Fruit fly (Drosophila melanogaster) whole organism, embryonic: ENCODE data around the gene APP-BP1.

Source experiments
- CG12071 ChIP-seq: fragments of 200-800 bp; sonication (Bioruptor generic); optimal IDR thresholded peaks from 3 replicates; lab custom pipeline; 2018; ENCODE audit warnings: missing biosample characterization, mild to moderate bottlenecking, missing genetic modification characterization
- CG2202 ChIP-seq: fragments of 200-800 bp; sonication (Bioruptor generic); optimal IDR thresholded peaks from 2 replicates; lab custom pipeline; 2018; ENCODE audit warnings: missing biosample characterization, mild to moderate bottlenecking, missing genetic modification characterization
- CkIIα-i1 ChIP-seq: fragments of 200-800 bp; sonication (Bioruptor generic); IDR thresholded peaks from 2 replicates; pipeline ENCODE4 v1.3.6; 2022; ENCODE audit warnings: missing biosample characterization, missing genetic modification characterization
- NK7.1 ChIP-seq: fragments of 200-800 bp; sonication (Bioruptor generic); optimal IDR thresholded peaks from 3 replicates; lab custom pipeline; 2016; ENCODE audit warnings: missing biosample characterization, missing genetic modification characterization
- psq ChIP-seq: fragments of 200-800 bp; sonication (Bioruptor generic); optimal IDR thresholded peaks from 2 replicates; lab custom pipeline; 2017; ENCODE audit warnings: missing biosample characterization, missing genetic modification characterization
- wor ChIP-seq: fragments of 200-800 bp; sonication (Bioruptor generic); IDR thresholded peaks from 2 replicates; pipeline ENCODE4 v1.3.6; 2022; ENCODE audit warnings: missing biosample characterization, missing genetic modification characterization

- TF ChIP-seq CkIIα-i1 (GFP tag; lab: Robert Waterston, UW) (no peak), NK7.1 (peak; percentile 40), psq (GFP tag; lab: Kevin White, UChicago) (peak; percentile 67), wor (GFP tag; lab: Robert Waterston, UW) (no peak), CG12071 (GFP tag; lab: Kevin White, UChicago) (peak; percentile 80), CG2202 (tag; lab: Kevin White, UChicago) (peak; percentile 69)
These were observed 20.6 kb downstream of the APP-BP1 start for dm6 chr3L:11118627-11119395.
